Worm (Caenorhabditis elegans) whole organism, L3 larva: Measurements from ENCODE around the gene M03D4.4.

Experiments
- R02D3.7 ChIP-seq: fragments of 150-350 bp; optimal IDR thresholded peaks from 2 replicates; lab custom pipeline; 2014; ENCODE audit warnings: missing biosample characterization, missing genetic modification characterization
- elt-2 ChIP-seq: sonication (generic microtip); optimal IDR thresholded peaks from 2 replicates; lab custom pipeline; 2016; ENCODE audit warnings: missing genetic modification reagents, mild to moderate bottlenecking, missing genetic modification characterization, missing compliant biosample characterization
- elt-3 ChIP-seq, 3 experiments: fragments of 150-350 bp in 1 of 3; sonication (generic microtip) in 2 of 3; optimal IDR thresholded peaks; 2 replicates in 2 of 3; 4 replicates in 1 of 3; lab custom pipeline; 2014 to 2017; ENCODE audit warnings: missing biosample characterization in 3 of 3, missing genetic modification characterization in 3 of 3
- fkh-10 ChIP-seq: sonication (generic microtip); optimal IDR thresholded peaks from 2 replicates; lab custom pipeline; 2017; ENCODE audit warnings: missing biosample characterization, missing genetic modification reagents, missing genetic modification characterization
- lin-39 ChIP-seq: fragments of 150-350 bp; optimal IDR thresholded peaks from 2 replicates; lab custom pipeline; 2018; ENCODE audit warnings: missing biosample characterization, missing genetic modification reagents, missing genetic modification characterization
- nhr-76 ChIP-seq: fragments of 150-350 bp; sonication (generic microtip); optimal IDR thresholded peaks from 5 replicates; lab custom pipeline; 2014; ENCODE audit warnings: missing biosample characterization, missing genetic modification characterization
- unc-62 ChIP-seq: fragments of 150-350 bp; sonication (generic microtip); optimal IDR thresholded peaks from 4 replicates; lab custom pipeline; 2014; ENCODE audit warnings: missing biosample characterization, missing genetic modification reagents, missing genetic modification characterization

- no peak for TF ChIP-seq elt-3 (tag; optimal IDR thresholded peaks at IDR 0.05; lab: Kevin White, UChicago)
- TF ChIP-seq unc-62 (GFP tag; lab: Kevin White, UChicago) = no peak
- TF ChIP-seq elt-2 = no peak
- TF ChIP-seq R02D3.7 = no peak
- no peak for TF ChIP-seq lin-39 (tag; lab: Kevin White, UChicago)
- TF ChIP-seq nhr-76 (tag; lab: Kevin White, UChicago) = no peak
- no peak for TF ChIP-seq fkh-10 (GFP tag; lab: Kevin White, UChicago)
These were observed 22.3 kb upstream of the M03D4.4 start for ce11 chrIV:6149359-6149758.
